Fruit fly (Drosophila melanogaster) whole organism, embryonic: Measurements from ENCODE around the gene Dpm3.
A peak's percentile ranks its signal among the peaks of the same experiment; 100 is the strongest.

ENCODE experiments used
- Atf6 ChIP-seq: fragments of 200-800 bp; sonication (Bioruptor generic); IDR thresholded peaks from 2 replicates; pipeline ENCODE4 v1.3.6; 2022; ENCODE audit warnings: missing biosample characterization, missing genetic modification characterization
- CG12391 ChIP-seq: fragments of 200-800 bp; sonication (Bioruptor generic); optimal IDR thresholded peaks from 3 replicates; lab custom pipeline; 2018; ENCODE audit warnings: missing biosample characterization, mild to moderate bottlenecking, missing genetic modification characterization, moderate library complexity
- CG13894 ChIP-seq: fragments of 200-800 bp; sonication (Bioruptor generic); optimal IDR thresholded peaks from 3 replicates; lab custom pipeline; 2018; ENCODE audit warnings: missing biosample characterization, mild to moderate bottlenecking, missing genetic modification characterization, moderate library complexity
- CG15696 ChIP-seq: fragments of 200-800 bp; sonication (Bioruptor generic); optimal IDR thresholded peaks from 2 replicates; lab custom pipeline; 2019; ENCODE audit warnings: missing biosample characterization, mild to moderate bottlenecking, missing genetic modification characterization, moderate library complexity
- CG16815 ChIP-seq: fragments of 200-800 bp; sonication (Bioruptor generic); optimal IDR thresholded peaks from 3 replicates; lab custom pipeline; 2017; ENCODE audit warnings: missing biosample characterization, mild to moderate bottlenecking, missing genetic modification characterization
- CG18011 ChIP-seq: fragments of 200-800 bp; sonication (Bioruptor generic); optimal IDR thresholded peaks from 2 replicates; lab custom pipeline; 2017; ENCODE audit warnings: missing biosample characterization, missing genetic modification characterization, mild to moderate bottlenecking, moderate library complexity, missing genotype
- CG18599 ChIP-seq: fragments of 200-800 bp; sonication (Bioruptor generic); optimal IDR thresholded peaks from 3 replicates; lab custom pipeline; 2017; ENCODE audit warnings: missing biosample characterization, missing genetic modification characterization, mild to moderate bottlenecking, moderate library complexity, missing genetic modification reagents
- CG18764 ChIP-seq: fragments of 200-800 bp; sonication (Bioruptor generic); optimal IDR thresholded peaks from 3 replicates; lab custom pipeline; 2016; ENCODE audit warnings: missing biosample characterization, missing genetic modification characterization
- CG3065 ChIP-seq: fragments of 200-800 bp; sonication (Bioruptor generic); optimal IDR thresholded peaks from 2 replicates; lab custom pipeline; 2016; ENCODE audit warnings: missing biosample characterization, missing genetic modification characterization
- CG3163 ChIP-seq: fragments of 200-800 bp; sonication (Bioruptor generic); optimal IDR thresholded peaks from 3 replicates; lab custom pipeline; 2016; ENCODE audit warnings: missing biosample characterization, missing genetic modification characterization
- CG32772 ChIP-seq: fragments of 200-800 bp; sonication (Bioruptor generic); IDR thresholded peaks from 2 replicates; pipeline ENCODE4 v1.3.6; 2022; ENCODE audit warnings: missing biosample characterization, missing genetic modification characterization
- CG3407 ChIP-seq: fragments of 200-800 bp; sonication (Bioruptor generic); optimal IDR thresholded peaks from 2 replicates; lab custom pipeline; 2018; ENCODE audit warnings: missing biosample characterization, mild to moderate bottlenecking, missing genetic modification characterization
- CG34224 ChIP-seq: fragments of 200-800 bp; sonication (Bioruptor generic); IDR thresholded peaks from 3 replicates; pipeline ENCODE4 v1.3.6; 2022; ENCODE audit warnings: missing biosample characterization, missing genetic modification characterization; ENCODE audit not compliant: partially characterized antibody
- CG4282 ChIP-seq: fragments of 200-800 bp; sonication (Bioruptor generic); optimal IDR thresholded peaks from 2 replicates; lab custom pipeline; 2016; ENCODE audit warnings: missing biosample characterization, missing genetic modification characterization
- CG4707 ChIP-seq: fragments of 200-800 bp; sonication (Bioruptor generic); optimal IDR thresholded peaks from 2 replicates; lab custom pipeline; 2018; ENCODE audit warnings: missing biosample characterization, mild to moderate bottlenecking, missing genetic modification characterization, moderate library complexity
- CG6791 ChIP-seq: fragments of 200-800 bp; sonication (Bioruptor generic); IDR thresholded peaks from 3 replicates; pipeline ENCODE4 v1.3.6; 2022; ENCODE audit warnings: missing biosample characterization, missing genetic modification characterization; ENCODE audit not compliant: partially characterized antibody
- CG8388 ChIP-seq: fragments of 200-800 bp; sonication (Bioruptor generic); optimal IDR thresholded peaks from 2 replicates; lab custom pipeline; 2019; ENCODE audit warnings: missing biosample characterization, mild to moderate bottlenecking, missing genetic modification characterization, moderate library complexity
- D19A ChIP-seq: fragments of 200-800 bp; optimal IDR thresholded peaks from 3 replicates; lab custom pipeline; 2019; ENCODE audit warnings: missing biosample characterization, mild to moderate bottlenecking, missing genetic modification characterization, moderate library complexity
- Dbx ChIP-seq: fragments of 200-800 bp; sonication (Bioruptor generic); IDR thresholded peaks from 3 replicates; pipeline ENCODE4 v1.3.6; 2022; ENCODE audit warnings: missing biosample characterization, missing genetic modification characterization
- Dref ChIP-seq: fragments of 200-800 bp; sonication (Bioruptor generic); IDR thresholded peaks from 2 replicates; pipeline ENCODE4 v1.3.6; 2022; ENCODE audit warnings: missing biosample characterization, missing genetic modification characterization
- Eip74EF ChIP-seq, 2 experiments: fragments of 200-800 bp in 1 of 2; fragments of >200 bp in 1 of 2; sonication (Bioruptor generic) in 1 of 2; optimal IDR thresholded peaks; 2 replicates each; lab custom pipeline; 2017 to 2019; ENCODE audit warnings: missing biosample characterization in 2 of 2, missing genetic modification characterization in 2 of 2, mild to moderate bottlenecking in 1 of 2, moderate library complexity in 1 of 2
- Gsc ChIP-seq: fragments of 200-800 bp; sonication (Bioruptor generic); IDR thresholded peaks from 2 replicates; pipeline ENCODE4 v1.3.6; 2022; ENCODE audit warnings: missing biosample characterization, missing genetic modification characterization
- Max ChIP-seq: fragments of 200-800 bp; sonication (Bioruptor generic); optimal IDR thresholded peaks from 2 replicates; lab custom pipeline; 2016; ENCODE audit warnings: missing biosample characterization, mild to moderate bottlenecking, missing genetic modification characterization
- Med ChIP-seq: fragments of 200-800 bp; sonication (Bioruptor generic); peaks from one replicate; lab custom pipeline; 2016; ENCODE audit warnings: missing biosample characterization, missing genetic modification characterization, mild to moderate bottlenecking, inconsistent platforms, moderate library complexity
- NfI ChIP-seq: fragments of 200-800 bp; sonication (Bioruptor generic); optimal IDR thresholded peaks from 3 replicates; lab custom pipeline; 2018; ENCODE audit warnings: missing biosample characterization, mild to moderate bottlenecking, missing genetic modification characterization, moderate library complexity
- Sin3A ChIP-seq: fragments of >200 bp; optimal IDR thresholded peaks from 2 replicates; lab custom pipeline; 2018
- TFAM ChIP-seq: fragments of 200-800 bp; sonication (Bioruptor generic); optimal IDR thresholded peaks from 2 replicates; lab custom pipeline; 2017; ENCODE audit warnings: missing biosample characterization, missing genetic modification characterization, inconsistent platforms
- Taf1 ChIP-seq: fragments of 200-800 bp; sonication (Bioruptor generic); IDR thresholded peaks from 2 replicates; pipeline ENCODE4 v1.3.6; 2022; ENCODE audit warnings: missing biosample characterization, missing genetic modification characterization
- Vsx1 ChIP-seq: fragments of 200-800 bp; sonication (Bioruptor generic); optimal IDR thresholded peaks from 2 replicates; lab custom pipeline; 2017; ENCODE audit warnings: missing biosample characterization, mild to moderate bottlenecking, missing genetic modification characterization, missing genetic modification reagents
- Xrp1 ChIP-seq: fragments of 200-800 bp; sonication (Bioruptor generic); IDR thresholded peaks from 2 replicates; pipeline ENCODE4 v1.3.6; 2022; ENCODE audit warnings: missing biosample characterization, missing genetic modification characterization
- ap ChIP-seq: fragments of 200-800 bp; sonication (Bioruptor generic); IDR thresholded peaks from 2 replicates; pipeline ENCODE4 v1.3.6; 2022; ENCODE audit warnings: missing biosample characterization, missing genetic modification characterization
- bcd ChIP-seq: fragments of 200-800 bp; sonication (Bioruptor generic); optimal IDR thresholded peaks from 2 replicates; lab custom pipeline; 2017; ENCODE audit warnings: missing biosample characterization, mild to moderate bottlenecking, missing genetic modification characterization
- br ChIP-seq: fragments of >200 bp; optimal IDR thresholded peaks from 2 replicates; lab custom pipeline; 2017
- croc ChIP-seq: fragments of 200-800 bp; sonication (Bioruptor generic); conservative IDR thresholded peaks from 3 replicates; pipeline ENCODE4 v1.3.6; 2022; ENCODE audit warnings: missing biosample characterization, missing genetic modification characterization
- ewg ChIP-seq: fragments of 200-800 bp; sonication (Bioruptor generic); optimal IDR thresholded peaks from 3 replicates; lab custom pipeline; 2017; ENCODE audit warnings: mild to moderate bottlenecking, missing biosample characterization, missing genetic modification reagents, missing genetic modification characterization
- gsb-n ChIP-seq: fragments of 200-800 bp; sonication (Bioruptor generic); optimal IDR thresholded peaks from 3 replicates; lab custom pipeline; 2018; ENCODE audit warnings: missing biosample characterization, mild to moderate bottlenecking, missing genetic modification characterization
- insv ChIP-seq, 2 experiments: fragments of 200-800 bp; sonication (Bioruptor generic); optimal IDR thresholded peaks; 3 replicates each; lab custom pipeline; 2016 to 2018; ENCODE audit warnings: missing biosample characterization in 2 of 2, missing genetic modification characterization in 2 of 2
- kah ChIP-seq: fragments of 200-800 bp; sonication (Bioruptor generic); optimal IDR thresholded peaks from 2 replicates; lab custom pipeline; 2018; ENCODE audit warnings: missing biosample characterization, mild to moderate bottlenecking, missing genetic modification characterization
- oc ChIP-seq: fragments of 200-800 bp; sonication (Bioruptor generic); optimal IDR thresholded peaks from 2 replicates; lab custom pipeline; 2018; ENCODE audit warnings: missing biosample characterization, mild to moderate bottlenecking, missing genetic modification characterization, moderate library complexity
- otp ChIP-seq: fragments of 200-800 bp; sonication (Bioruptor generic); IDR thresholded peaks from 3 replicates; pipeline ENCODE4, ENCODE4 v1.3.6; 2022; ENCODE audit warnings: missing biosample characterization, missing genetic modification characterization
- prd ChIP-seq, 3 experiments: fragments of >200 bp in 2 of 3; fragments of 200-800 bp in 1 of 3; sonication (Bioruptor generic) in 1 of 3; optimal IDR thresholded peaks in 2 of 3; IDR thresholded peaks in 1 of 3; 2 replicates in 2 of 3; 3 replicates in 1 of 3; pipeline versions ENCODE4 v1.3.6 to Lab custom; 2017 to 2022; ENCODE audit warnings: missing biosample characterization in 1 of 3, missing genetic modification characterization in 1 of 3
- run ChIP-seq: fragments of 200-800 bp; sonication (Bioruptor generic); optimal IDR thresholded peaks from 3 replicates; lab custom pipeline; 2018; ENCODE audit warnings: missing biosample characterization, mild to moderate bottlenecking, missing genetic modification characterization
- sens-2 ChIP-seq: fragments of 200-800 bp; sonication (Bioruptor generic); IDR thresholded peaks from 2 replicates; pipeline ENCODE4 v1.3.6; 2022; ENCODE audit warnings: missing biosample characterization, missing genetic modification characterization
- sisA ChIP-seq: fragments of 200-800 bp; sonication (Bioruptor generic); IDR thresholded peaks from 2 replicates; pipeline ENCODE4 v1.3.6; 2022; ENCODE audit warnings: missing biosample characterization, missing genetic modification characterization
- toy ChIP-seq: fragments of 200-800 bp; sonication (Bioruptor generic); IDR thresholded peaks from 2 replicates; pipeline ENCODE4 v1.3.6; 2022; ENCODE audit warnings: missing biosample characterization, missing genetic modification characterization
- tx ChIP-seq: fragments of 200-800 bp; sonication (Bioruptor generic); optimal IDR thresholded peaks from 2 replicates; lab custom pipeline; 2016; ENCODE audit warnings: missing biosample characterization, missing genetic modification characterization
- unc-4 ChIP-seq: fragments of 200-800 bp; sonication (Bioruptor generic); IDR thresholded peaks from 2 replicates; pipeline ENCODE4 v1.3.6; 2022; ENCODE audit warnings: missing biosample characterization, missing genetic modification characterization; ENCODE audit not compliant: partially characterized antibody
- wek ChIP-seq: fragments of 200-800 bp; sonication (Bioruptor generic); optimal IDR thresholded peaks from 3 replicates; lab custom pipeline; 2018; ENCODE audit warnings: missing biosample characterization, mild to moderate bottlenecking, missing genetic modification characterization, moderate library complexity

Dpm3 gene

dm6 chr3R:13366561-13367518 is 36.0 kb downstream of the Dpm3 start, which contains the start of gene Elp6 (continued):
- TF ChIP-seq Atf6 (GFP tag; lab: Robert Waterston, UW) (peak; percentile 50; the same call in 1 of the 2 replicates), Xrp1 (peak; percentile 51; the same call in 1 of the 2 replicates), Max (GFP tag; lab: Kevin White, UChicago) (peak; percentile 38), tx (no peak), oc (tag; lab: Kevin White, UChicago) (no peak), Sin3A (lab: Kevin White, UChicago) (no peak), CG34224 (GFP tag; lab: Robert Waterston, UW) (no peak), CG13894 (peak; percentile 32), bcd (peak; percentile 73), unc-4 (GFP tag; lab: Robert Waterston, UW) (no peak; the same call in 1 of the 2 replicates), br (lab: Kevin White, UChicago) (no peak), Taf1 (GFP tag; lab: Robert Waterston, UW) (no peak), ewg (GFP tag; lab: Kevin White, UChicago) (peak; percentile 48), Eip74EF (GFP tag; optimal IDR thresholded peaks at IDR 0.05; lab: Kevin White, UChicago) (peak in 1 of 2 experiments; percentile 25), croc (no peak), CG6791 (GFP tag; lab: Robert Waterston, UW) (no peak), NfI (peak; percentile 48), CG8388 (peak; percentile 36), CG15696 (tag; lab: Kevin White, UChicago) (no peak), D19A (tag; lab: Kevin White, UChicago) (no peak), insv (GFP tag; optimal IDR thresholded peaks at IDR 0.05; lab: Kevin White, UChicago) (no peak), CG3065 (GFP tag; lab: Kevin White, UChicago) (no peak), CG18599 (peak; percentile 78), Dref (GFP tag; lab: Robert Waterston, UW) (no peak), otp (GFP tag; lab: Robert Waterston, UW) (no peak), Vsx1 (GFP tag; lab: Kevin White, UChicago) (peak; percentile 38), CG3163 (GFP tag; lab: Kevin White, UChicago) (peak; percentile 30), CG18764 (peak; percentile 47), Dbx (peak; percentile 53; the same call in 2 of the 3 replicates), CG4707 (GFP tag; lab: Kevin White, UChicago) (no peak), Gsc (GFP tag; lab: Robert Waterston, UW) (0 out of 2 replicates have a peak, but pooled peaks have one; percentile 25), ap (peak; percentile 52), Med (peak; percentile 77), wek (GFP tag; lab: Kevin White, UChicago) (no peak), prd (optimal IDR thresholded peaks at IDR 0.05; lab: Kevin White, UChicago) (no peak), prd (GFP tag; IDR thresholded peaks at IDR 0.05; lab: Robert Waterston, UW) (peak; percentile 64), run (no peak), CG12391 (tag; lab: Kevin White, UChicago) (peak; percentile 68), CG32772 (GFP tag; lab: Robert Waterston, UW) (no peak), CG16815 (GFP tag; lab: Kevin White, UChicago) (peak; percentile 56), kah (GFP tag; lab: Kevin White, UChicago) (no peak), CG3407 (GFP tag; lab: Kevin White, UChicago) (no peak), toy (GFP tag; lab: Robert Waterston, UW) (no peak), gsb-n (tag; lab: Kevin White, UChicago) (no peak), CG18011 (peak; percentile 10), sens-2 (GFP tag; lab: Robert Waterston, UW) (no peak), sisA (GFP tag; lab: Robert Waterston, UW) (peak; percentile 63; the same call in 1 of the 2 replicates), CG4282 (GFP tag; lab: Kevin White, UChicago) (no peak), TFAM (GFP tag; lab: Kevin White, UChicago) (no peak)
